Worm (Caenorhabditis elegans): Measurements from ENCODE around the gene srh-166.

DNA sequence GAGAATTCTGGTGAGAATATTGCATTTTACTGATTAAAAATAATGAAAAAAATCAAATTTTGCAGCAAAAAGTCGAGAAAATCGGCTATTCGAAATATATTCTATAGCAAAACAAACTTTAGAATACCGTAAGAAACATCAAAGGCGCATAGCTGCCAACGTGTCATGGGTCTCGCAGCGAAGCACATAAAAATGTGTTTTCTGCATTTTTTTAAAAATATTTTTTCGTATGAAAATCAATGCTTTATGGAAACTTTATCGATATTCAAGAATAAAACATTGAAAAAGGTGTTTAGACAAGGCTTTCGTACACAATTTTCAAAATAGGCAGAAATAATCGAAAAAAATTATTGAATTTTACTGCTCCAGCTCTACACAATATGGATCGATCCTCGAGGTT lies 49.2 kb downstream of the srh-166 start:
- no peak for TF ChIP-seq nfya-1 (tag; optimal IDR thresholded peaks at IDR 0.05; ENCODE audit: insufficient read depth)
- TF ChIP-seq eor-1 (tag; optimal IDR thresholded peaks at IDR 0.05): no peak
- no peak for TF ChIP-seq nhr-76 (tag; optimal IDR thresholded peaks at IDR 0.05)
- TF ChIP-seq nhr-23 (tag; optimal IDR thresholded peaks at IDR 0.05): no peak
- TF ChIP-seq sea-2 (GFP tag; optimal IDR thresholded peaks at IDR 0.05): no peak

Data from whole organism, L3 larva.